Worm (Caenorhabditis elegans) whole organism, midembryonic: ENCODE results near the gene fbxb-34.

ENCODE experiments used
- T22C8.4 ChIP-seq: fragments of 200-800 bp; sonication (Bioruptor generic); IDR thresholded peaks from 2 replicates; pipeline ENCODE4 v1.3.6; 2022; ENCODE audit warnings: missing genetic modification characterization, missing compliant biosample characterization
- cog-1 ChIP-seq: sonication (generic microtip); optimal IDR thresholded peaks from 2 replicates; lab custom pipeline; 2016; ENCODE audit warnings: missing genetic modification characterization, missing compliant biosample characterization
- flt-1 ChIP-seq: fragments of 200-800 bp; sonication (Bioruptor generic); IDR thresholded peaks from 2 replicates; pipeline ENCODE4 v1.3.6; 2022; ENCODE audit warnings: missing genetic modification characterization, missing compliant biosample characterization
- med-1 ChIP-seq: sonication (generic microtip); optimal IDR thresholded peaks from 2 replicates; lab custom pipeline; 2017; ENCODE audit warnings: missing genetic modification characterization, mild to moderate bottlenecking, missing compliant biosample characterization, antibody characterized with exemption, missing genetic modification reagents; ENCODE audit not compliant: insufficient read depth
- ref-1 ChIP-seq: fragments of 200-800 bp; sonication (Bioruptor generic); conservative IDR thresholded peaks from 2 replicates; pipeline ENCODE4 v1.3.6; 2022; ENCODE audit warnings: missing genetic modification reagents, missing genetic modification characterization, missing compliant biosample characterization
- tab-1 ChIP-seq: fragments of 200-800 bp; sonication (Bioruptor generic); IDR thresholded peaks from 2 replicates; pipeline ENCODE4 v1.3.6; 2022; ENCODE audit warnings: missing genetic modification characterization, missing compliant biosample characterization
- ztf-29 ChIP-seq: fragments of 200-800 bp; sonication (Bioruptor generic); IDR thresholded peaks from 2 replicates; pipeline ENCODE4 v1.3.6; 2022; ENCODE audit warnings: missing genetic modification reagents, missing genetic modification characterization, missing compliant biosample characterization

- TF ChIP-seq ztf-29: no peak
- no peak for TF ChIP-seq flt-1 (GFP tag; lab: Robert Waterston, UW)
- no peak for TF ChIP-seq ref-1 (GFP tag; lab: Robert Waterston, UW)
- no peak for TF ChIP-seq med-1 (GFP tag; lab: Kevin White, UChicago)
- no peak for TF ChIP-seq tab-1 (GFP tag; lab: Robert Waterston, UW)
- no peak for TF ChIP-seq cog-1
- TF ChIP-seq T22C8.4 (GFP tag; lab: Robert Waterston, UW): no peak
These were observed 33.5 kb downstream of the fbxb-34 start for ce11 chrII:621141-621540.
